Worm (Caenorhabditis elegans) whole organism, L3 larva: Measurements from ENCODE around the gene inx-3.

Experiments
- R02D3.7 ChIP-seq: fragments of 150-350 bp; optimal IDR thresholded peaks from 2 replicates; lab custom pipeline; 2014; ENCODE audit warnings: missing biosample characterization, missing genetic modification characterization
- ZK546.5 ChIP-seq: sonication (generic microtip); optimal IDR thresholded peaks from 2 replicates; lab custom pipeline; 2017; ENCODE audit warnings: missing biosample characterization, missing genetic modification characterization
- aly-2 ChIP-seq: fragments of 150-350 bp; optimal IDR thresholded peaks from 2 replicates; lab custom pipeline; 2014; ENCODE audit warnings: missing biosample characterization, missing genetic modification characterization
- ama-1 ChIP-seq: fragments of 150-350 bp; optimal IDR thresholded peaks from 2 replicates; lab custom pipeline; 2018
- ceh-16 ChIP-seq: sonication (generic microtip); optimal IDR thresholded peaks from 2 replicates; lab custom pipeline; 2017; ENCODE audit warnings: missing biosample characterization, missing genetic modification characterization
- ceh-28 ChIP-seq: fragments of 150-350 bp; optimal IDR thresholded peaks from 2 replicates; lab custom pipeline; 2014; ENCODE audit warnings: missing biosample characterization, missing genetic modification reagents, missing genetic modification characterization
- ceh-82 ChIP-seq: fragments of 150-350 bp; optimal IDR thresholded peaks from 2 replicates; lab custom pipeline; 2014; ENCODE audit warnings: missing biosample characterization, missing genetic modification characterization
- ceh-9 ChIP-seq: sonication (generic microtip); optimal IDR thresholded peaks from 2 replicates; lab custom pipeline; 2018; ENCODE audit warnings: missing biosample characterization, missing genetic modification characterization
- daf-12 ChIP-seq: fragments of 150-350 bp; optimal IDR thresholded peaks from 2 replicates; lab custom pipeline; 2014; ENCODE audit warnings: missing biosample characterization, missing genetic modification reagents, missing genetic modification characterization
- egl-27 ChIP-seq: sonication (generic microtip); optimal IDR thresholded peaks from 4 replicates; lab custom pipeline; 2017; ENCODE audit warnings: missing biosample characterization, missing genetic modification reagents, missing genetic modification characterization
- egl-5 ChIP-seq: fragments of 150-350 bp; optimal IDR thresholded peaks from 2 replicates; lab custom pipeline; 2017; ENCODE audit warnings: missing biosample characterization, missing genetic modification reagents, missing genetic modification characterization, inconsistent platforms
- elt-1 ChIP-seq: fragments of 150-350 bp; optimal IDR thresholded peaks from 2 replicates; lab custom pipeline; 2014; ENCODE audit warnings: missing biosample characterization, missing genetic modification characterization
- elt-2 ChIP-seq: sonication (generic microtip); optimal IDR thresholded peaks from 2 replicates; lab custom pipeline; 2016; ENCODE audit warnings: missing genetic modification reagents, mild to moderate bottlenecking, missing genetic modification characterization, missing compliant biosample characterization
- elt-3 ChIP-seq, 3 experiments: fragments of 150-350 bp in 1 of 3; sonication (generic microtip) in 2 of 3; optimal IDR thresholded peaks; 2 replicates in 2 of 3; 4 replicates in 1 of 3; lab custom pipeline; 2014 to 2017; ENCODE audit warnings: missing biosample characterization in 3 of 3, missing genetic modification characterization in 3 of 3
- eor-1 ChIP-seq, 2 experiments: fragments of 150-350 bp; optimal IDR thresholded peaks; 2 replicates each; lab custom pipeline; 2014 to 2018; ENCODE audit warnings: missing biosample characterization in 2 of 2, missing genetic modification characterization in 2 of 2
- fkh-10 ChIP-seq: sonication (generic microtip); optimal IDR thresholded peaks from 2 replicates; lab custom pipeline; 2017; ENCODE audit warnings: missing biosample characterization, missing genetic modification reagents, missing genetic modification characterization
- fkh-2 ChIP-seq: fragments of 150-350 bp; optimal IDR thresholded peaks from 2 replicates; lab custom pipeline; 2014; ENCODE audit warnings: missing biosample characterization, missing genetic modification reagents, missing genetic modification characterization
- hmg-11 ChIP-seq: sonication (generic microtip); optimal IDR thresholded peaks from 2 replicates; lab custom pipeline; 2016; ENCODE audit warnings: missing genetic modification characterization, missing compliant biosample characterization
- jun-1 ChIP-seq: fragments of 150-350 bp; optimal IDR thresholded peaks from 2 replicates; lab custom pipeline; 2014; ENCODE audit warnings: missing biosample characterization, missing genetic modification reagents, missing genetic modification characterization
- lin-15B ChIP-seq: fragments of 150-350 bp; optimal IDR thresholded peaks from 2 replicates; lab custom pipeline; 2014; ENCODE audit warnings: missing biosample characterization, missing genetic modification characterization
- lin-39 ChIP-seq: fragments of 150-350 bp; optimal IDR thresholded peaks from 2 replicates; lab custom pipeline; 2018; ENCODE audit warnings: missing biosample characterization, missing genetic modification reagents, missing genetic modification characterization
- lsy-12 ChIP-seq: sonication (generic microtip); optimal IDR thresholded peaks from 2 replicates; lab custom pipeline; 2016; ENCODE audit warnings: mild to moderate bottlenecking, missing genetic modification characterization, missing compliant biosample characterization
- mdl-1 ChIP-seq: fragments of 150-350 bp; optimal IDR thresholded peaks from 2 replicates; lab custom pipeline; 2014; ENCODE audit warnings: missing biosample characterization, missing genetic modification characterization
- mml-1 ChIP-seq: fragments of 150-350 bp; sonication (generic microtip); optimal IDR thresholded peaks from 3 replicates; lab custom pipeline; 2014; ENCODE audit warnings: missing biosample characterization, missing genetic modification characterization
- nfya-1 ChIP-seq: sonication (generic microtip); optimal IDR thresholded peaks from 2 replicates; lab custom pipeline; 2017; ENCODE audit warnings: missing genetic modification characterization, mild to moderate bottlenecking, missing compliant biosample characterization, antibody characterized with exemption, moderate library complexity; ENCODE audit not compliant: insufficient read depth
- nhr-11 ChIP-seq: fragments of 150-350 bp; optimal IDR thresholded peaks from 2 replicates; lab custom pipeline; 2014; ENCODE audit warnings: missing biosample characterization, missing genetic modification characterization
- nhr-12 ChIP-seq: fragments of 150-350 bp; optimal IDR thresholded peaks from 2 replicates; lab custom pipeline; 2014; ENCODE audit warnings: missing biosample characterization, missing genetic modification characterization
- nhr-23 ChIP-seq: fragments of 150-350 bp; optimal IDR thresholded peaks from 2 replicates; lab custom pipeline; 2014; ENCODE audit warnings: missing biosample characterization, missing genetic modification reagents, missing genetic modification characterization
- nhr-237 ChIP-seq: fragments of 150-350 bp; optimal IDR thresholded peaks from 2 replicates; lab custom pipeline; 2014; ENCODE audit warnings: missing biosample characterization, missing genetic modification characterization
- nhr-25 ChIP-seq: sonication (generic microtip); optimal IDR thresholded peaks from 2 replicates; lab custom pipeline; 2017; ENCODE audit warnings: missing biosample characterization, missing genetic modification characterization
- nhr-28 ChIP-seq: fragments of 150-350 bp; optimal IDR thresholded peaks from 2 replicates; lab custom pipeline; 2014; ENCODE audit warnings: missing biosample characterization, missing genetic modification characterization
- nhr-67 ChIP-seq: fragments of 150-350 bp; optimal IDR thresholded peaks from 2 replicates; lab custom pipeline; 2014; ENCODE audit warnings: missing biosample characterization, missing genetic modification characterization
- nhr-76 ChIP-seq: fragments of 150-350 bp; sonication (generic microtip); optimal IDR thresholded peaks from 5 replicates; lab custom pipeline; 2014; ENCODE audit warnings: missing biosample characterization, missing genetic modification characterization
- pha-4 ChIP-seq: fragments of 150-350 bp; optimal IDR thresholded peaks from 2 replicates; lab custom pipeline; 2014; ENCODE audit warnings: missing biosample characterization, missing genetic modification reagents, missing genetic modification characterization
- pqm-1 ChIP-seq: fragments of 150-350 bp; optimal IDR thresholded peaks from 2 replicates; lab custom pipeline; 2017; ENCODE audit warnings: missing biosample characterization, missing genetic modification characterization, inconsistent platforms
- sea-2 ChIP-seq: fragments of 150-350 bp; sonication (generic microtip); optimal IDR thresholded peaks from 4 replicates; lab custom pipeline; 2014; ENCODE audit warnings: missing biosample characterization, missing genetic modification reagents, missing genetic modification characterization
- skn-1 ChIP-seq: fragments of 150-350 bp; optimal IDR thresholded peaks from 2 replicates; lab custom pipeline; 2014; ENCODE audit warnings: missing biosample characterization, missing genetic modification characterization
- snpc-4 ChIP-seq: fragments of 150-350 bp; optimal IDR thresholded peaks from 2 replicates; lab custom pipeline; 2014; ENCODE audit warnings: missing biosample characterization, missing genetic modification characterization
- tbx-2 ChIP-seq: sonication (generic microtip); optimal IDR thresholded peaks from 2 replicates; lab custom pipeline; 2016; ENCODE audit warnings: mild to moderate bottlenecking, missing genetic modification characterization, missing compliant biosample characterization
- unc-39 ChIP-seq: sonication (generic microtip); optimal IDR thresholded peaks from 4 replicates; lab custom pipeline; 2017; ENCODE audit warnings: missing biosample characterization, missing genetic modification characterization
- unc-62 ChIP-seq: fragments of 150-350 bp; sonication (generic microtip); optimal IDR thresholded peaks from 4 replicates; lab custom pipeline; 2014; ENCODE audit warnings: missing biosample characterization, missing genetic modification reagents, missing genetic modification characterization
- zag-1 ChIP-seq: fragments of 150-350 bp; optimal IDR thresholded peaks from 2 replicates; lab custom pipeline; 2014; ENCODE audit warnings: missing biosample characterization, missing genetic modification characterization
- ztf-11 ChIP-seq: fragments of 150-350 bp; optimal IDR thresholded peaks from 2 replicates; lab custom pipeline; 2014; ENCODE audit warnings: missing biosample characterization, missing genetic modification characterization
- ztf-4 ChIP-seq: fragments of 150-350 bp; optimal IDR thresholded peaks from 2 replicates; lab custom pipeline; 2014; ENCODE audit warnings: missing biosample characterization, missing genetic modification characterization

The inx-3 gene

ce11 chrX:5982799-5983198 is 13.2 kb upstream of the inx-3 start:
- no peak for TF ChIP-seq sea-2 (GFP tag; lab: Kevin White, UChicago)
- no peak for TF ChIP-seq fkh-10 (GFP tag; lab: Kevin White, UChicago)
- TF ChIP-seq ceh-82: no peak
- TF ChIP-seq ztf-4 (tag; lab: Kevin White, UChicago): no peak
- no peak for TF ChIP-seq eor-1 (tag; optimal IDR thresholded peaks at IDR 0.05; lab: Kevin White, UChicago)
- TF ChIP-seq unc-62: peak; percentile 41
- no peak for TF ChIP-seq nhr-12 (tag; lab: Kevin White, UChicago)
- TF ChIP-seq lsy-12 (tag; lab: Kevin White, UChicago): no peak
- no peak for TF ChIP-seq nhr-237 (tag; lab: Kevin White, UChicago)
- TF ChIP-seq unc-39 (tag; lab: Kevin White, UChicago): no peak
- peak; percentile 68 for TF ChIP-seq lin-39 (tag; lab: Kevin White, UChicago)
- no peak for TF ChIP-seq egl-5
- TF ChIP-seq snpc-4 (tag; lab: Kevin White, UChicago): no peak
- peak; percentile 47 for TF ChIP-seq nfya-1 (tag; lab: Kevin White, UChicago)
- no peak for TF ChIP-seq lin-15B (tag; lab: Kevin White, UChicago)
- no peak for TF ChIP-seq nhr-76 (tag; lab: Kevin White, UChicago)
- TF ChIP-seq nhr-11 (tag; lab: Kevin White, UChicago): no peak
- TF ChIP-seq aly-2 (tag; lab: Kevin White, UChicago): no peak

DNA sequence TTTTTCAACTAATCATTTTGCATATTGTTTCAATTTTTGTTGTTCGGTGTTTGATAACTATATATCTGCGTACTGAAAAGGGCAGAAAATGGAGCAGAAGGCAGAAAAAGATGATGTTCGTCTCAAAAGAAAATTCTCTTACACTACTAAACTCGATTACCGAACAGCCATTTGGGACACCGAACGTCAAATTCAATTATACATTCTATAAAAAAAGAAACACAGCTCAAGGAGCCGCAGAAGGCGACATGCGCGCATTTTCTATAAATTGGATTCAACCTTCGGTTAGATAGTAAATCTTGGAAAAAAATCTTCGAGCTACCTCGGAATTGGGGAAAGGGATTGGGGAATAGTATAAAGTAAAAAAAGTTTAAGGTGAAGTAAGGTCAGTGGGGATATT is 12.7 kb upstream of the inx-3 start:
- peak; percentile 83 for TF ChIP-seq fkh-10 (GFP tag; lab: Kevin White, UChicago)
- no peak for TF ChIP-seq fkh-2 (tag; lab: Kevin White, UChicago)
- TF ChIP-seq egl-5: no peak
- no peak for TF ChIP-seq ceh-16 (tag; lab: Kevin White, UChicago)
- TF ChIP-seq nfya-1 (tag; lab: Kevin White, UChicago): peak; percentile 12
- no peak for TF ChIP-seq elt-3 (tag; optimal IDR thresholded peaks at IDR 0.05; lab: Kevin White, UChicago)
- TF ChIP-seq skn-1 (tag; lab: Kevin White, UChicago): no peak

ce11 chrX:5984581-5985039 is 11.3 kb upstream of the inx-3 start, which contains the start of gene klp-13:
Gene klp-13 (plus strand): TSS chrX:5984989.
- TF ChIP-seq ceh-82: peak; percentile 76
- peak; percentile 61 for TF ChIP-seq snpc-4 (tag; lab: Kevin White, UChicago)
- TF ChIP-seq ceh-16 (tag; lab: Kevin White, UChicago): no peak
- TF ChIP-seq nhr-11 (tag; lab: Kevin White, UChicago): no peak
- TF ChIP-seq mdl-1 (tag; lab: Kevin White, UChicago): peak; percentile 42
- peak; percentile 81 for TF ChIP-seq unc-62
- no peak for TF ChIP-seq ama-1 (lab: Kevin White, UChicago)
- TF ChIP-seq tbx-2 (tag; lab: Kevin White, UChicago): peak; percentile 63
- peak; percentile 18 for TF ChIP-seq egl-27
- no peak for TF ChIP-seq fkh-2 (tag; lab: Kevin White, UChicago)
- TF ChIP-seq ztf-11 (tag; lab: Kevin White, UChicago): no peak
- TF ChIP-seq pqm-1 (tag; lab: Kevin White, UChicago): peak; percentile 11
- peak; percentile 74 for TF ChIP-seq nhr-23
- TF ChIP-seq jun-1 (tag; lab: Kevin White, UChicago): peak; percentile 79
- TF ChIP-seq egl-5: peak; percentile 79
- TF ChIP-seq fkh-10 (GFP tag; lab: Kevin White, UChicago): peak; percentile 56
- TF ChIP-seq elt-3 (tag; optimal IDR thresholded peaks at IDR 0.05; lab: Kevin White, UChicago): no peak
- peak; percentile 93 for TF ChIP-seq pha-4 (tag; lab: Kevin White, UChicago)
- no peak for TF ChIP-seq nhr-67
- TF ChIP-seq elt-1 (tag; lab: Kevin White, UChicago): peak; percentile 15
- TF ChIP-seq ZK546.5: peak; percentile 60
- peak; percentile 70 for TF ChIP-seq R02D3.7 (tag; lab: Kevin White, UChicago)
- TF ChIP-seq lin-15B (tag; lab: Kevin White, UChicago): peak; percentile 91
- no peak for TF ChIP-seq nhr-12 (tag; lab: Kevin White, UChicago)
- TF ChIP-seq nhr-76 (tag; lab: Kevin White, UChicago): no peak
- TF ChIP-seq zag-1 (tag; lab: Kevin White, UChicago): peak; percentile 49
- TF ChIP-seq mml-1: no peak
- peak; percentile 65 for TF ChIP-seq nhr-25
- TF ChIP-seq lsy-12 (tag; lab: Kevin White, UChicago): peak; percentile 67
- TF ChIP-seq sea-2 (GFP tag; lab: Kevin White, UChicago): no peak
- peak; percentile 75 for TF ChIP-seq elt-2 (tag; lab: Kevin White, UChicago)
- peak; percentile 95 for TF ChIP-seq nfya-1 (tag; lab: Kevin White, UChicago)
- TF ChIP-seq ceh-9: no peak
- no peak for TF ChIP-seq daf-12
- TF ChIP-seq lin-39 (tag; lab: Kevin White, UChicago): peak; percentile 98
- peak; percentile 60 for TF ChIP-seq ceh-28 (tag; lab: Kevin White, UChicago)
- peak; percentile 97 for TF ChIP-seq hmg-11 (tag; lab: Kevin White, UChicago)
- TF ChIP-seq skn-1 (tag; lab: Kevin White, UChicago): peak; percentile 88
- no peak for TF ChIP-seq nhr-28 (tag; lab: Kevin White, UChicago)
- no peak for TF ChIP-seq nhr-237 (tag; lab: Kevin White, UChicago)
